Worm (Caenorhabditis elegans): ENCODE data around the gene K08D8.9.

K08D8.9 gene

DNA sequence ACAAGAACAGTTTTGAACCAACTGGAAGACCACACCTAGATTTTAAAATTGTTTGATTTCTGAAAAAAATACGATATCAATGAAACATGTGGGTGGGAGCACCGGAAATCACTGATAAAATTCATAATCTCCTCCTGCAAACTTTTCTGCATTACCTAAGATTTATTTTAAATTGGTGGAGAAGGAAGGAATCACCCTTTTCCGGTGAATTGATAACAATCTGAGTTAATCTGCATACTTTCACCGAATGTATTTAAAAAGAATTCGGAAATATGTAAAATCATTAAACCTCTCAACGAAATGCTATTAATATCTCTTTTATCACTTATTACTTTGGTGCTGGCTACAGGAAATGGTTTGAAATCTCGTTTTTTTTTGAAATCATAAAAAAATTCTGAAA is 43.1 kb downstream of the K08D8.9 start, which contains the start of gene dct-19:
Gene dct-19, plus strand, starts transcription at position 301 of the 400 bp plus-strand sequence.
- TF ChIP-seq elt-3 (tag; optimal IDR thresholded peaks at IDR 0.05): no peak
- no peak for TF ChIP-seq ztf-11 (tag; optimal IDR thresholded peaks at IDR 0.05)
- TF ChIP-seq egl-27 (tag; optimal IDR thresholded peaks at IDR 0.05): no peak
- TF ChIP-seq ceh-82 (tag; optimal IDR thresholded peaks at IDR 0.05): no peak

DNA sequence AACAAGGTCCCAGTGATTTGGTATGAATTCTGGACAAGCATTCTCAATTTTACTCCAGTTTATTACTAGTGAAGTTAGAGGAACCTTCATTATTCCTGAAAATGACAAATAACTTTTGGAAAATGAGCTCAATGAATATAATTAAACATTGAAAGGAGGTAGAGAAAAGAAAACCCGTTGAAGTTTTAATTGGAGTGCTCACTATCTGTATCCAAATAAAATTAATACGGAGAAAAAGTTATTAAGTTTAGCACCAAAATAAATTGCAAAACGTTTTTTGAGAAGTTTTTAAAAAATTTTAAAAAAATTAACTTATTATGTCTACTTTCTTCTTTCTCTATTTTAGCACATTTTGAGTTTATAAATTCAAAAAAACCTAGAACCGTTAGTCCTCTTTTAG is 47.0 kb downstream of the K08D8.9 start, which contains the start of gene F55G11.1:
Gene F55G11.1, minus strand, starts transcription at position 101 of the 400 bp plus-strand sequence.
- TF ChIP-seq fkh-10 (GFP tag; optimal IDR thresholded peaks at IDR 0.05) (no peak), ceh-9 (tag; optimal IDR thresholded peaks at IDR 0.05) (no peak), tbx-2 (tag; optimal IDR thresholded peaks at IDR 0.05) (no peak), R02D3.7 (tag; optimal IDR thresholded peaks at IDR 0.05) (no peak), elt-1 (tag; optimal IDR thresholded peaks at IDR 0.05) (no peak), elt-3 (tag; optimal IDR thresholded peaks at IDR 0.05) (no peak), ceh-82 (tag; optimal IDR thresholded peaks at IDR 0.05) (no peak)

DNA sequence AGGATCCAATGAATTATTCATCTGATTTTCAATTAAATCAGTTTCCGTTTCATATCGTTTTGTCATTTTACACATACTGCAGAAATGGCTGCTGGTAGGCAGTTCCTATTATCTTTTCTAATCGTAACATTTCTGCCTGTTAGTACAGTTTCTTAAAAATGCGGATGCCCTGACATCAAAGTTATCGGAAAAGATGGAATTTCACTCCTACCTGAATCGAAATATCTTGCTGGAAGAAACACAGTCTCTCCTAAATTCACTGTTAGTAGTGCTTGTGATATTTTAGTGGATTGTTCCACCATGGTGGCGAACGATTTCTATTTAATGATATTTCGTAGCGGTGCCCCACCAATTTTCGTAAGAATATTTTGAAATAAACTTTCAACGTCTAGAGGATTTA is 49.0 kb downstream of the K08D8.9 start, which contains the start of gene F55G11.10:
Gene F55G11.10, plus strand, starts transcription at position 301 of the 400 bp plus-strand sequence.
- TF ChIP-seq ceh-82 (tag; optimal IDR thresholded peaks at IDR 0.05) (no peak), nhr-28 (tag; optimal IDR thresholded peaks at IDR 0.05) (no peak), skn-1 (tag; optimal IDR thresholded peaks at IDR 0.05) (no peak), elt-2 (tag; optimal IDR thresholded peaks at IDR 0.05) (no peak), ama-1 (optimal IDR thresholded peaks at IDR 0.05) (no peak), ztf-11 (tag; optimal IDR thresholded peaks at IDR 0.05) (no peak), nhr-25 (tag; optimal IDR thresholded peaks at IDR 0.05) (no peak), nhr-12 (tag; optimal IDR thresholded peaks at IDR 0.05) (no peak), egl-5 (tag; optimal IDR thresholded peaks at IDR 0.05) (no peak), tbx-2 (tag; optimal IDR thresholded peaks at IDR 0.05) (no peak), nhr-11 (tag; optimal IDR thresholded peaks at IDR 0.05) (no peak), daf-12 (tag; optimal IDR thresholded peaks at IDR 0.05) (no peak), R02D3.7 (tag; optimal IDR thresholded peaks at IDR 0.05) (no peak), zag-1 (tag; optimal IDR thresholded peaks at IDR 0.05) (no peak), ceh-9 (tag; optimal IDR thresholded peaks at IDR 0.05) (no peak), nhr-23 (tag; optimal IDR thresholded peaks at IDR 0.05) (no peak), fkh-10 (GFP tag; optimal IDR thresholded peaks at IDR 0.05) (no peak)
